Worm (Caenorhabditis elegans) whole organism, L3 larva: Measurements from ENCODE around the gene F48G7.7.

Experiments used
- aly-2 ChIP-seq: fragments of 150-350 bp; optimal IDR thresholded peaks from 2 replicates; lab custom pipeline; 2014; ENCODE audit warnings: missing biosample characterization, missing genetic modification characterization
- egl-27 ChIP-seq: sonication (generic microtip); optimal IDR thresholded peaks from 4 replicates; lab custom pipeline; 2017; ENCODE audit warnings: missing biosample characterization, missing genetic modification reagents, missing genetic modification characterization
- elt-1 ChIP-seq: fragments of 150-350 bp; optimal IDR thresholded peaks from 2 replicates; lab custom pipeline; 2014; ENCODE audit warnings: missing biosample characterization, missing genetic modification characterization
- fkh-10 ChIP-seq: sonication (generic microtip); optimal IDR thresholded peaks from 2 replicates; lab custom pipeline; 2017; ENCODE audit warnings: missing biosample characterization, missing genetic modification reagents, missing genetic modification characterization
- fos-1 ChIP-seq: fragments of 150-350 bp; optimal IDR thresholded peaks from 2 replicates; lab custom pipeline; 2014; ENCODE audit warnings: missing biosample characterization, missing genetic modification characterization
- jun-1 ChIP-seq: fragments of 150-350 bp; optimal IDR thresholded peaks from 2 replicates; lab custom pipeline; 2014; ENCODE audit warnings: missing biosample characterization, missing genetic modification reagents, missing genetic modification characterization
- lin-15B ChIP-seq: fragments of 150-350 bp; optimal IDR thresholded peaks from 2 replicates; lab custom pipeline; 2014; ENCODE audit warnings: missing biosample characterization, missing genetic modification characterization
- mdl-1 ChIP-seq: fragments of 150-350 bp; optimal IDR thresholded peaks from 2 replicates; lab custom pipeline; 2014; ENCODE audit warnings: missing biosample characterization, missing genetic modification characterization
- nfya-1 ChIP-seq: sonication (generic microtip); optimal IDR thresholded peaks from 2 replicates; lab custom pipeline; 2017; ENCODE audit warnings: missing genetic modification characterization, mild to moderate bottlenecking, missing compliant biosample characterization, antibody characterized with exemption, moderate library complexity; ENCODE audit not compliant: insufficient read depth
- nhr-11 ChIP-seq: fragments of 150-350 bp; optimal IDR thresholded peaks from 2 replicates; lab custom pipeline; 2014; ENCODE audit warnings: missing biosample characterization, missing genetic modification characterization
- nhr-43 ChIP-seq: sonication (generic microtip); optimal IDR thresholded peaks from 2 replicates; lab custom pipeline; 2016; ENCODE audit warnings: mild to moderate bottlenecking, missing genetic modification characterization, missing compliant biosample characterization; ENCODE audit not compliant: poor library complexity, severe bottlenecking
- nhr-76 ChIP-seq: fragments of 150-350 bp; sonication (generic microtip); optimal IDR thresholded peaks from 5 replicates; lab custom pipeline; 2014; ENCODE audit warnings: missing biosample characterization, missing genetic modification characterization
- pqm-1 ChIP-seq: fragments of 150-350 bp; optimal IDR thresholded peaks from 2 replicates; lab custom pipeline; 2017; ENCODE audit warnings: missing biosample characterization, missing genetic modification characterization, inconsistent platforms
- snpc-4 ChIP-seq: fragments of 150-350 bp; optimal IDR thresholded peaks from 2 replicates; lab custom pipeline; 2014; ENCODE audit warnings: missing biosample characterization, missing genetic modification characterization

ce11 chrV:660210-660609, 34.0 kb upstream of the F48G7.7 start, which contains the start of gene F31F4.17:
- TF ChIP-seq lin-15B (tag; lab: Kevin White, UChicago) (no peak), nhr-76 (tag; lab: Kevin White, UChicago) (no peak), jun-1 (tag; lab: Kevin White, UChicago) (no peak), nhr-11 (no peak), egl-27 (tag; lab: Kevin White, UChicago) (no peak), fkh-10 (GFP tag; lab: Kevin White, UChicago) (no peak), fos-1 (tag; lab: Kevin White, UChicago) (no peak), nhr-43 (no peak), snpc-4 (tag; lab: Kevin White, UChicago) (no peak), mdl-1 (tag; lab: Kevin White, UChicago) (no peak), pqm-1 (tag; lab: Kevin White, UChicago) (no peak), nfya-1 (tag; lab: Kevin White, UChicago) (no peak), aly-2 (tag; lab: Kevin White, UChicago) (no peak), elt-1 (no peak)
